Worm (Caenorhabditis elegans) whole organism, young adult: ENCODE data around the gene F56C4.4.

ENCODE experiments used
- B0261.1 ChIP-seq: sonication (generic microtip); optimal IDR thresholded peaks from 2 replicates; lab custom pipeline; 2016; ENCODE audit warnings: mild to moderate bottlenecking, missing genetic modification characterization, moderate library complexity, missing compliant biosample characterization
- B0336.3 ChIP-seq: fragments of 200-800 bp; sonication (Bioruptor generic); IDR thresholded peaks from 2 replicates; pipeline ENCODE4 v1.3.6; 2022; ENCODE audit warnings: missing genetic modification characterization, missing compliant biosample characterization
- F33H1.4 ChIP-seq: fragments of 200-800 bp; sonication (Bioruptor generic); IDR thresholded peaks from 2 replicates; pipeline ENCODE4 v1.3.6; 2022; ENCODE audit warnings: missing genetic modification reagents, missing genetic modification characterization, missing compliant biosample characterization
- F37B4.10 ChIP-seq: fragments of 200-800 bp; sonication (Bioruptor generic); IDR thresholded peaks from 2 replicates; pipeline ENCODE4 v1.3.6; 2022; ENCODE audit warnings: missing genetic modification characterization, missing compliant biosample characterization
- F57C9.4 ChIP-seq: sonication (generic microtip); optimal IDR thresholded peaks from 2 replicates; lab custom pipeline; 2017; ENCODE audit warnings: mild to moderate bottlenecking, missing genetic modification characterization, missing compliant biosample characterization
- T07F8.4 ChIP-seq: sonication (generic microtip); optimal IDR thresholded peaks from 2 replicates; lab custom pipeline; 2016; ENCODE audit warnings: mild to moderate bottlenecking, missing genetic modification characterization, moderate library complexity, missing compliant biosample characterization
- Y56A3A.18 ChIP-seq: fragments of 200-800 bp; sonication (Bioruptor generic); IDR thresholded peaks from 2 replicates; pipeline ENCODE4 v1.3.6; 2022; ENCODE audit warnings: missing genetic modification reagents, missing genetic modification characterization, missing compliant biosample characterization
- ZK185.1 ChIP-seq: sonication (generic microtip); optimal IDR thresholded peaks from 2 replicates; lab custom pipeline; 2016; ENCODE audit warnings: mild to moderate bottlenecking, missing genetic modification characterization, missing compliant biosample characterization; ENCODE audit not compliant: poor library complexity, severe bottlenecking
- ama-1 ChIP-seq, 3 experiments: fragments of 150-350 bp in 1 of 3; sonication (generic microtip) in 2 of 3; optimal IDR thresholded peaks; 2 replicates each; lab custom pipeline; 2014 to 2018; ENCODE audit warnings: missing biosample characterization in 2 of 3, missing genetic modification characterization in 2 of 3, missing genetic modification reagents in 2 of 3
- attf-3 ChIP-seq: fragments of 200-800 bp; sonication (Bioruptor generic); conservative IDR thresholded peaks from 2 replicates; pipeline ENCODE4 v1.3.6; 2022; ENCODE audit warnings: missing genetic modification reagents, missing genetic modification characterization, missing compliant biosample characterization
- ccch-3 ChIP-seq: fragments of 200-800 bp; sonication (Bioruptor generic); optimal IDR thresholded peaks from 2 replicates; lab custom pipeline; 2018; ENCODE audit warnings: mild to moderate bottlenecking, missing genetic modification characterization, missing compliant biosample characterization
- ceh-27 ChIP-seq: fragments of 200-800 bp; sonication (Bioruptor generic); optimal IDR thresholded peaks from 2 replicates; lab custom pipeline; 2018; ENCODE audit warnings: mild to moderate bottlenecking, missing genetic modification characterization, moderate library complexity, missing compliant biosample characterization
- dpl-1 ChIP-seq: fragments of 150-350 bp; optimal IDR thresholded peaks from 2 replicates; lab custom pipeline; 2014; ENCODE audit warnings: missing biosample characterization, missing genetic modification reagents, missing genetic modification characterization
- efl-1 ChIP-seq: fragments of 150-350 bp; optimal IDR thresholded peaks from 2 replicates; lab custom pipeline; 2014; ENCODE audit warnings: missing biosample characterization, missing genetic modification reagents, missing genetic modification characterization
- egl-44 ChIP-seq: fragments of 200-800 bp; sonication (Bioruptor generic); IDR thresholded peaks from 2 replicates; pipeline ENCODE4 v1.3.6; 2022; ENCODE audit warnings: missing genetic modification reagents, missing genetic modification characterization, missing compliant biosample characterization
- ekl-4 ChIP-seq: fragments of 200-800 bp; sonication (Bioruptor generic); IDR thresholded peaks from 2 replicates; pipeline ENCODE4 v1.3.6; 2022; ENCODE audit warnings: missing genetic modification reagents, missing genetic modification characterization, missing compliant biosample characterization
- hlh-26 ChIP-seq: fragments of 200-800 bp; sonication (Bioruptor generic); conservative IDR thresholded peaks from 2 replicates; pipeline ENCODE4 v1.3.6; 2022; ENCODE audit warnings: missing genetic modification reagents, missing genetic modification characterization, missing compliant biosample characterization
- hmg-1.2 ChIP-seq: fragments of 200-800 bp; sonication (Bioruptor generic); IDR thresholded peaks from 2 replicates; pipeline ENCODE4 v1.3.6; 2022; ENCODE audit warnings: missing genetic modification reagents, missing genetic modification characterization, missing compliant biosample characterization
- hmg-20 ChIP-seq: fragments of 200-800 bp; sonication (Bioruptor generic); IDR thresholded peaks from 2 replicates; pipeline ENCODE4 v1.3.6; 2022; ENCODE audit warnings: missing genetic modification reagents, missing genetic modification characterization, missing compliant biosample characterization
- hrde-1 ChIP-seq: sonication (generic microtip); optimal IDR thresholded peaks from 2 replicates; lab custom pipeline; 2016; ENCODE audit warnings: missing genetic modification characterization, mild to moderate bottlenecking, missing compliant biosample characterization, moderate library complexity, missing genotype, missing genetic modification reagents, borderline replicate concordance
- hsf-1 ChIP-seq: fragments of 200-800 bp; sonication (Bioruptor generic); IDR thresholded peaks from 2 replicates; pipeline ENCODE4 v1.3.6; 2022; ENCODE audit warnings: missing genetic modification reagents, missing genetic modification characterization, missing compliant biosample characterization
- lag-1 ChIP-seq: fragments of 200-800 bp; sonication (Bioruptor generic); IDR thresholded peaks from 2 replicates; pipeline ENCODE4 v1.3.6; 2022; ENCODE audit warnings: missing genetic modification reagents, missing genetic modification characterization, missing compliant biosample characterization
- madf-6 ChIP-seq: fragments of 200-800 bp; sonication (Bioruptor generic); IDR thresholded peaks from 2 replicates; pipeline ENCODE4 v1.3.6; 2022; ENCODE audit warnings: missing genetic modification reagents, missing genetic modification characterization, missing compliant biosample characterization
- nhr-27 ChIP-seq: fragments of 200-800 bp; sonication (Bioruptor generic); optimal IDR thresholded peaks from 2 replicates; lab custom pipeline; 2018; ENCODE audit warnings: mild to moderate bottlenecking, missing genetic modification characterization, moderate library complexity, missing compliant biosample characterization
- pbrm-1 ChIP-seq: fragments of 200-800 bp; sonication (Bioruptor generic); IDR thresholded peaks from 2 replicates; pipeline ENCODE4 v1.3.6; 2022; ENCODE audit warnings: missing genetic modification reagents, missing genetic modification characterization, missing compliant biosample characterization
- rpc-1 ChIP-seq, 2 experiments: fragments of 150-350 bp in 1 of 2; sonication (generic microtip) in 1 of 2; optimal IDR thresholded peaks; 2 replicates each; lab custom pipeline; 2014 to 2018; ENCODE audit warnings: missing biosample characterization in 1 of 2, missing genetic modification characterization in 1 of 2, missing genetic modification reagents in 1 of 2, missing genotype in 1 of 2
- sdz-38 ChIP-seq: sonication (generic microtip); optimal IDR thresholded peaks from 2 replicates; lab custom pipeline; 2016; ENCODE audit warnings: missing genotype, missing genetic modification characterization, missing compliant biosample characterization
- snpc-1.1 ChIP-seq: sonication (generic microtip); optimal IDR thresholded peaks from 2 replicates; lab custom pipeline; 2017; ENCODE audit warnings: missing genetic modification characterization, mild to moderate bottlenecking, missing compliant biosample characterization, antibody characterized with exemption, moderate library complexity, missing genotype, missing genetic modification reagents; ENCODE audit not compliant: insufficient read depth
- snpc-3.4 ChIP-seq: sonication (generic microtip); optimal IDR thresholded peaks from 2 replicates; lab custom pipeline; 2017; ENCODE audit warnings: missing genetic modification characterization, mild to moderate bottlenecking, missing compliant biosample characterization, antibody characterized with exemption, moderate library complexity, missing genotype, missing genetic modification reagents
- ztf-18 ChIP-seq: sonication (generic microtip); optimal IDR thresholded peaks from 2 replicates; lab custom pipeline; 2016; ENCODE audit warnings: missing genotype, mild to moderate bottlenecking, missing genetic modification characterization, missing compliant biosample characterization

Gene F56C4.4

ce11 chrIV:10620811-10621210 lies 10.3 kb downstream of the F56C4.4 start, which contains the start of gene R09H10.7:
TSS of gene R09H10.7 (plus strand) at chrIV:10621111.
- TF ChIP-seq nhr-27 (tag; lab: Kevin White, UChicago): no peak
- peak; percentile 47; the same call in 1 of the 2 replicates for TF ChIP-seq B0336.3 (GFP tag; lab: Robert Waterston, UW)

- TF ChIP-seq lag-1 (no peak), ccch-3 (GFP tag; lab: Kevin White, UChicago) (no peak), ztf-18 (tag; lab: Kevin White, UChicago) (no peak), Y56A3A.18 (GFP tag; lab: Robert Waterston, UW) (no peak), hmg-20 (GFP tag; lab: Robert Waterston, UW) (no peak), hmg-1.2 (GFP tag; lab: Robert Waterston, UW) (no peak), dpl-1 (GFP tag; lab: Kevin White, UChicago) (no peak), F33H1.4 (GFP tag; lab: Robert Waterston, UW) (no peak), attf-3 (GFP tag; lab: Robert Waterston, UW) (no peak), F37B4.10 (no peak), T07F8.4 (tag; lab: Kevin White, UChicago) (no peak), ZK185.1 (tag; lab: Kevin White, UChicago) (no peak), efl-1 (no peak), B0261.1 (tag; lab: Kevin White, UChicago) (no peak), ceh-27 (GFP tag; lab: Kevin White, UChicago) (no peak), hlh-26 (no peak)
Measured at ce11 chrIV:10617099-10617498, 14.0 kb downstream of the F56C4.4 start.

- TF ChIP-seq F57C9.4 (tag; lab: Kevin White, UChicago) (no peak), B0261.1 (tag; lab: Kevin White, UChicago) (no peak), snpc-1.1 (tag; lab: Kevin White, UChicago) (no peak), madf-6 (no peak), ama-1 (optimal IDR thresholded peaks at IDR 0.05; lab: Kevin White, UChicago) (no peak), ama-1 (GFP tag; optimal IDR thresholded peaks at IDR 0.05; lab: Kevin White, UChicago) (no peak), rpc-1 (optimal IDR thresholded peaks at IDR 0.05; lab: Kevin White, UChicago) (no peak), rpc-1 (tag; optimal IDR thresholded peaks at IDR 0.05; lab: Kevin White, UChicago) (no peak), sdz-38 (tag; lab: Kevin White, UChicago) (no peak), ceh-27 (GFP tag; lab: Kevin White, UChicago) (no peak), egl-44 (GFP tag; lab: Robert Waterston, UW) (no peak), ekl-4 (GFP tag; lab: Robert Waterston, UW) (no peak)
Measured at ce11 chrIV:10616366-10616765, 14.7 kb downstream of the F56C4.4 start.

- no peak for TF ChIP-seq pbrm-1
- no peak for TF ChIP-seq hsf-1 (GFP tag; lab: Robert Waterston, UW)
Measured at ce11 chrIV:10614918-10615477, 16.1 kb downstream of the F56C4.4 start, which contains the start of gene ptr-14. TSS of gene ptr-14 (plus strand) at chrIV:10615427.

ce11 chrIV:10612281-10612680 lies 18.8 kb downstream of the F56C4.4 start:
- TF ChIP-seq sdz-38 (tag; lab: Kevin White, UChicago) (no peak), hrde-1 (tag; lab: Kevin White, UChicago) (no peak), ztf-18 (tag; lab: Kevin White, UChicago) (no peak), snpc-3.4 (tag; lab: Kevin White, UChicago) (no peak)
